Worm (Caenorhabditis elegans): ENCODE measurements around the gene srg-1.
A peak's percentile ranks its signal among the peaks of the same experiment; 100 is the strongest.

Gene srg-1

DNA sequence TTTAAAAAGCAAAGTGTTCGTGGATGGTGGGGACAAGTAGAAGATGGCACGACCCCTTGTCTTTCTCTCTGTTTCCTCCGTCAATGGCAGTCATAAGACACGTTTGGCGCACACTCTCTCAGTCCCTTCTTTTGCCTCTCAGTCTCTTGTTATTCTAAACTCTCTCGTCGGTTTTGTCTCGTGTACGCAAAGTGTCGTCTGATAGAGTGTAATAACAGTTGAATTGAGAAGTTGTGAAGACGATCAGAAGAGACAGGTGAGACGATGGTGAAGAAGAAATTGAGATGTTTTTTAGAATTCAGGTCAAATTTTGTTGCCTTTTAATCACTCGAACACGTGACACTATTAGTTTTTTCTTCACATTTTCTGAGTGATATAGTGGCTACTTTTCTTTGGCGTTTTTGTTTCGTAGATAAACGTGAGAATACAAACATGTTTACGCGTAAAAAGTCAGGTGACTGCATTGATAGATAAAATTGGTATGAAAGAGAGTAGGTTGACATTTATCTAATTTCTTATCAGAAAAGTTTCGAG is 45.0 kb upstream of the srg-1 start, which contains the start of gene F47D12.9 (continued):
- TF ChIP-seq gei-8 (GFP tag; optimal IDR thresholded peaks at IDR 0.05) (peak; percentile 32), duxl-1 (tag; optimal IDR thresholded peaks at IDR 0.05; ENCODE audit: poor library complexity) (no peak), mep-1 (tag; optimal IDR thresholded peaks at IDR 0.05) (peak; percentile 81), php-3 (GFP tag; IDR thresholded peaks at IDR 0.05) (peak; percentile 82), D1046.2 (GFP tag; IDR thresholded peaks at IDR 0.05) (no peak), mdl-1 (tag; optimal IDR thresholded peaks at IDR 0.05) (peak; percentile 26 to 85), hmg-1.1 (GFP tag; IDR thresholded peaks at IDR 0.05) (peak; percentile 80), daf-8 (GFP tag; IDR thresholded peaks at IDR 0.05) (no peak), cey-2 (tag; optimal IDR thresholded peaks at IDR 0.05; ENCODE audit: borderline replicate concordance, insufficient read depth) (peak; percentile 11), zfp-3 (GFP tag; conservative IDR thresholded peaks at IDR 0.05) (0 out of 2 replicates have a peak, but pooled peaks have one; percentile 5), dmd-6 (GFP tag; IDR thresholded peaks at IDR 0.05) (peak; percentile 73; the same call in 1 of the 2 replicates), ceh-20 (GFP tag; IDR thresholded peaks at IDR 0.05) (peak; percentile 72), pha-4 (GFP tag; IDR thresholded peaks at IDR 0.05) (no peak), pha-4 (tag; optimal IDR thresholded peaks at IDR 0.05) (peak; percentile 76), zip-2 (tag; optimal IDR thresholded peaks at IDR 0.05) (peak; percentile 12), nhr-6 (tag; optimal IDR thresholded peaks at IDR 0.05) (peak; percentile 89), jun-1 (tag; optimal IDR thresholded peaks at IDR 0.05) (peak; percentile 12), Y105C5A.15 (GFP tag; IDR thresholded peaks at IDR 0.05) (0 out of 2 replicates have a peak, but pooled peaks have one; percentile 7), nhr-77 (tag; optimal IDR thresholded peaks at IDR 0.05) (peak; percentile 28), mes-2 (tag; optimal IDR thresholded peaks at IDR 0.05; ENCODE audit: poor library complexity, severe bottlenecking) (peak; percentile 71), lin-13 (GFP tag; optimal IDR thresholded peaks at IDR 0.05) (peak; percentile 71), lin-1 (GFP tag; IDR thresholded peaks at IDR 0.05) (no peak), nhr-102 (tag; optimal IDR thresholded peaks at IDR 0.05) (peak; percentile 55), mxl-3 (GFP tag; optimal IDR thresholded peaks at IDR 0.05) (peak; percentile 88), lsy-2 (tag; optimal IDR thresholded peaks at IDR 0.05) (peak; percentile 59 to 84), hlh-30 (tag; optimal IDR thresholded peaks at IDR 0.05; ENCODE audit: insufficient read depth) (peak; percentile 98), nhr-48 (tag; optimal IDR thresholded peaks at IDR 0.05) (peak; percentile 71), lin-39 (tag; optimal IDR thresholded peaks at IDR 0.05) (no peak), egl-43 (GFP tag; IDR thresholded peaks at IDR 0.05) (peak; percentile 56; the same call in 1 of the 2 replicates)

DNA sequence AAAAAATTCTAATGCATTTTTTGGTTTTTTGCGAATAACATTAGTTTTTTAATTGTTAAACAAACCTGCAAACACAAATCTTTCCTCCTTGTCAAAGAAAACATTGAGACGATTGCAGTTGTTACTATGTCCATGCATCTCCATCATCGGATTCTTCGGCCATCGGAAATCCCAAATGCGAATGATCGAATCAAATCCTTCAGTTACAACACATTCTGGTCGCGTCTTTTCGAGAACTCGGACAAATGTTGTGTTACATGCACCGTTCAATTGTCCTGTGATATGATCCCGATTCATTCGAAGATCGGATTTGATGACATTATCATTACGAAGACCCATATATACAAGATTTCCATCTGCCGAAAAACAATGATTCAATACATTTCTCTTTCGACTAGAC is 42.1 kb upstream of the srg-1 start:
- TF ChIP-seq fkh-10 (GFP tag; optimal IDR thresholded peaks at IDR 0.05) (no peak), aha-1 (tag) (peak; percentile 98), duxl-1 (tag; optimal IDR thresholded peaks at IDR 0.05; ENCODE audit: poor library complexity) (no peak), ama-1 (optimal IDR thresholded peaks at IDR 0.05) (peak; percentile 5), ztf-7 (tag; optimal IDR thresholded peaks at IDR 0.05) (no peak)

DNA sequence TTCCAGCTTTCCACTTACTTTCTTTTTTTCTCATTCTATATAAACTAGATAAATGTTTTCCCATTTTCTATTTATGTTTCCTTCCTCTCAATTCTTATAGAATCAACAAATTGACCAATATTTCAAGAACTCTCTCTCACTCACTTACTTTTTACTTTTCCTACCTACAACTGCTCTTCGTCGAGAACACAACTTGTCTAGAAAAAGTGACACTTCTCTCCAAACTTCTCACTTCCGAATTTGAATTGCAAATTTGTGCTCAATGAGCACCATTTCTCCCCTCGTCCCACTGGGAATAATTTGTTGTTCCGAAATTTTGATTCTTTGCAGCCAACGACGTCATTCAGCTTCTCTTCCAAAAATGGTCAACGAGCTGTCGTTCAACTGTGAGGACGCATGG is 40.0 kb upstream of the srg-1 start, which contains the start of gene F47D12.3:
Gene F47D12.3 (plus strand): TSS at position 331 of the 400 bp plus-strand sequence.
- peak in 1 of 2 experiments; percentile 97 for TF ChIP-seq unc-62 (GFP tag; optimal IDR thresholded peaks at IDR 0.05 in 1 of 2)
- no peak for TF ChIP-seq unc-62 (tag; optimal IDR thresholded peaks at IDR 0.05)
- TF ChIP-seq ceh-20 (GFP tag; IDR thresholded peaks at IDR 0.05), result peak; percentile 18; the same call in 1 of the 2 replicates
- no peak for TF ChIP-seq hif-1 (tag; optimal IDR thresholded peaks at IDR 0.05)

DNA sequence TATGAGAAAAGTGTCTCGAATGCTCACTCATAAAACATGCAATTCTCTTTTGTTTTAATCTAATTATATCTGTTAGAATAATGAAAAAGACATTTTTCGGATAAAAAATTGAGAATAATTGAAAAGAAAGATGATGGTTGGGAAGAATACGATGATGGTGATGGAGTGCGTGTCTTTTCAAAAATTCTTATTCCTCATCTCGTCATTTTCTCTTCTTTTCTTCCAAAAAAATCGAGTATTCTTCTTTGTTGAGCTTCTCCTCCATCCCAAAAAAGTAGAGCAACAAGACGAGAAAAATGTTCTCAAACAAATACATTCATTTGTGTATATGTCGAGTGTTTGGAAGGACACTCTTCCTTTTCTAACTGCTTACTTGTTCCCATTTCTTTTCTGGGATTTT is 39.4 kb upstream of the srg-1 start:
- no peak for TF ChIP-seq php-3 (GFP tag; IDR thresholded peaks at IDR 0.05)
- no peak for TF ChIP-seq egl-43 (GFP tag; IDR thresholded peaks at IDR 0.05)
- no peak for TF ChIP-seq spr-1 (tag; optimal IDR thresholded peaks at IDR 0.05)
- TF ChIP-seq mdl-1 (tag; optimal IDR thresholded peaks at IDR 0.05), result no peak
- no peak for TF ChIP-seq daf-8 (GFP tag; IDR thresholded peaks at IDR 0.05)
- TF ChIP-seq fkh-10 (GFP tag; optimal IDR thresholded peaks at IDR 0.05), result peak; percentile 20
- no peak for TF ChIP-seq ceh-62 (tag; optimal IDR thresholded peaks at IDR 0.05)
- peak in 1 of 2 experiments; percentile 91 for TF ChIP-seq unc-62 (GFP tag; optimal IDR thresholded peaks at IDR 0.05 in 1 of 2)
- no peak for TF ChIP-seq unc-62 (tag; optimal IDR thresholded peaks at IDR 0.05)
- no peak for TF ChIP-seq D1046.2 (GFP tag; IDR thresholded peaks at IDR 0.05)
